Worm (Caenorhabditis elegans): Measurements from ENCODE around the gene C26D10.7.

Gene C26D10.7

ce11 chrII:8328820-8329339 lies 4.9 kb upstream of the C26D10.7 start, which contains the start of gene hel-1 (continued):
- no peak for TF ChIP-seq nhr-6 (tag; optimal IDR thresholded peaks at IDR 0.05)
- TF ChIP-seq C34F6.9 (tag; optimal IDR thresholded peaks at IDR 0.05), result peak; percentile 91
- TF ChIP-seq mdl-1 (tag; optimal IDR thresholded peaks at IDR 0.05), result no peak
- TF ChIP-seq ztf-1 (GFP tag; conservative IDR thresholded peaks at IDR 0.05), result no peak
- TF ChIP-seq ztf-11 (tag; optimal IDR thresholded peaks at IDR 0.05), result no peak
- peak; percentile 97 for TF ChIP-seq lin-39 (tag; optimal IDR thresholded peaks at IDR 0.05)
- peak; percentile 65 for TF ChIP-seq F13H6.1 (tag; optimal IDR thresholded peaks at IDR 0.05)
- peak; percentile 68 for TF ChIP-seq sma-3 (GFP tag; optimal IDR thresholded peaks at IDR 0.05)
- peak; percentile 93 for TF ChIP-seq unc-55 (GFP tag; optimal IDR thresholded peaks at IDR 0.05)
- no peak for TF ChIP-seq sem-4 (tag; optimal IDR thresholded peaks at IDR 0.05)
- TF ChIP-seq lin-13 (GFP tag; optimal IDR thresholded peaks at IDR 0.05), result peak; percentile 79
- TF ChIP-seq mab-5 (tag; optimal IDR thresholded peaks at IDR 0.05), result peak; percentile 86
- TF ChIP-seq nhr-129 (tag; optimal IDR thresholded peaks at IDR 0.05), result peak; percentile 91
- no peak for TF ChIP-seq elt-1 (tag; optimal IDR thresholded peaks at IDR 0.05)
- TF ChIP-seq R02D3.7 (tag; optimal IDR thresholded peaks at IDR 0.05), result no peak
- TF ChIP-seq nhr-12 (tag; optimal IDR thresholded peaks at IDR 0.05), result no peak
- no peak for TF ChIP-seq nhr-237 (tag; optimal IDR thresholded peaks at IDR 0.05)
- TF ChIP-seq ZK546.5 (tag; optimal IDR thresholded peaks at IDR 0.05), result no peak
- no peak for TF ChIP-seq peb-1 (tag; optimal IDR thresholded peaks at IDR 0.05)

- no peak for TF ChIP-seq unc-39 (tag; optimal IDR thresholded peaks at IDR 0.05)
- TF ChIP-seq nhr-129 (tag; optimal IDR thresholded peaks at IDR 0.05), result peak; percentile 3
- no peak for TF ChIP-seq unc-55 (GFP tag; optimal IDR thresholded peaks at IDR 0.05)
- peak; percentile 29 for TF ChIP-seq crh-2 (tag; optimal IDR thresholded peaks at IDR 0.05)
These were observed 4.3 kb upstream of the C26D10.7 start, which contains the start of gene C26D10.4 for ce11 chrII:8329462-8329861. Gene C26D10.4, plus strand, starts transcription at chrII:8329762.

- TF ChIP-seq F13H6.1 (tag; optimal IDR thresholded peaks at IDR 0.05) (no peak), zag-1 (tag; optimal IDR thresholded peaks at IDR 0.05) (no peak), nhr-77 (tag; optimal IDR thresholded peaks at IDR 0.05) (no peak), ztf-1 (GFP tag; conservative IDR thresholded peaks at IDR 0.05) (no peak), lsy-2 (tag; optimal IDR thresholded peaks at IDR 0.05) (no peak), ama-1 (optimal IDR thresholded peaks at IDR 0.05) (no peak)
These were observed 5.4 kb downstream of the C26D10.7 start for ce11 chrII:8339108-8339507.

ce11 chrII:8344803-8345202 lies 11.1 kb downstream of the C26D10.7 start:
- TF ChIP-seq zag-1 (tag; optimal IDR thresholded peaks at IDR 0.05), result no peak

- TF ChIP-seq nhr-21 (tag; optimal IDR thresholded peaks at IDR 0.05) (peak; percentile 50), nhr-25 (tag; optimal IDR thresholded peaks at IDR 0.05) (no peak)
These were observed 11.9 kb downstream of the C26D10.7 start for ce11 chrII:8345613-8346012.

- no peak for TF ChIP-seq ztf-4 (tag; optimal IDR thresholded peaks at IDR 0.05)
- TF ChIP-seq unc-62 (GFP tag; optimal IDR thresholded peaks at IDR 0.05), result no peak
- TF ChIP-seq nhr-237 (tag; optimal IDR thresholded peaks at IDR 0.05), result no peak
- TF ChIP-seq F13H6.1 (tag; optimal IDR thresholded peaks at IDR 0.05), result no peak
- TF ChIP-seq nhr-77 (tag; optimal IDR thresholded peaks at IDR 0.05), result no peak
- TF ChIP-seq ama-1 (optimal IDR thresholded peaks at IDR 0.05), result no peak
- no peak for TF ChIP-seq R02D3.7 (tag; optimal IDR thresholded peaks at IDR 0.05)
- TF ChIP-seq sma-3 (GFP tag; optimal IDR thresholded peaks at IDR 0.05), result no peak
- no peak for TF ChIP-seq lin-39 (tag; optimal IDR thresholded peaks at IDR 0.05)
- no peak for TF ChIP-seq crh-2 (tag; optimal IDR thresholded peaks at IDR 0.05)
- no peak for TF ChIP-seq mab-5 (tag; optimal IDR thresholded peaks at IDR 0.05)
These were observed 12.6 kb downstream of the C26D10.7 start, which contains the start of gene eff-1 for ce11 chrII:8346384-8346783. Gene eff-1, plus strand, starts transcription at chrII:8346684.

- TF ChIP-seq nhr-23 (tag; optimal IDR thresholded peaks at IDR 0.05), result no peak
- TF ChIP-seq snpc-4 (tag; optimal IDR thresholded peaks at IDR 0.05), result no peak
- no peak for TF ChIP-seq F13H6.1 (tag; optimal IDR thresholded peaks at IDR 0.05)
- no peak for TF ChIP-seq nhr-21 (tag; optimal IDR thresholded peaks at IDR 0.05)
- TF ChIP-seq nhr-6 (tag; optimal IDR thresholded peaks at IDR 0.05), result no peak
- no peak for TF ChIP-seq gmeb-1 (tag; optimal IDR thresholded peaks at IDR 0.05)
- no peak for TF ChIP-seq lin-13 (GFP tag; optimal IDR thresholded peaks at IDR 0.05)
- no peak for TF ChIP-seq R02D3.7 (tag; optimal IDR thresholded peaks at IDR 0.05)
- TF ChIP-seq C34F6.9 (tag; optimal IDR thresholded peaks at IDR 0.05), result no peak
- TF ChIP-seq nhr-25 (tag; optimal IDR thresholded peaks at IDR 0.05), result no peak
- TF ChIP-seq unc-55 (GFP tag; optimal IDR thresholded peaks at IDR 0.05), result no peak
- TF ChIP-seq sma-9 (GFP tag; optimal IDR thresholded peaks at IDR 0.05), result no peak
- TF ChIP-seq sma-9 (tag; optimal IDR thresholded peaks at IDR 0.05), result no peak
These were observed 19.5 kb downstream of the C26D10.7 start for ce11 chrII:8353288-8353687.

Data from whole organism, L2 larva.